Worm (Caenorhabditis elegans) whole organism, L4 larva: ENCODE measurements around the gene sams-5.
"Not testable (repeated sequence)": the region's sequence is repeated elsewhere in the genome, so short reads cannot be mapped to it uniquely, and the experiment has no call there.

Experiments used
- D1046.2 ChIP-seq: fragments of 200-800 bp; sonication (Bioruptor generic); IDR thresholded peaks from 2 replicates; pipeline ENCODE4 v1.3.6; 2022; ENCODE audit warnings: missing genetic modification characterization, missing compliant biosample characterization
- F44E2.7 ChIP-seq: fragments of 200-800 bp; sonication (Bioruptor generic); IDR thresholded peaks from 2 replicates; pipeline ENCODE4 v2.1.2; 2022; ENCODE audit warnings: missing genetic modification characterization, missing compliant biosample characterization
- T20F7.1 ChIP-seq: fragments of 200-800 bp; sonication (Bioruptor generic); optimal IDR thresholded peaks from 2 replicates; lab custom pipeline; 2018; ENCODE audit warnings: mild to moderate bottlenecking, missing genetic modification characterization, missing compliant biosample characterization
- ZK337.2 ChIP-seq: fragments of 200-800 bp; sonication (Bioruptor generic); IDR thresholded peaks from 2 replicates; pipeline ENCODE4 v1.3.6; 2022; ENCODE audit warnings: missing genetic modification reagents, missing genetic modification characterization, missing compliant biosample characterization
- aha-1 ChIP-seq: fragments of 150-350 bp; peaks from one replicate; lab custom pipeline; 2014; ENCODE audit warnings: missing biosample characterization, missing genetic modification characterization
- ama-1 ChIP-seq: fragments of 150-350 bp; optimal IDR thresholded peaks from 2 replicates; lab custom pipeline; 2014; ENCODE audit warnings: inconsistent platforms, mixed read lengths
- ceh-20 ChIP-seq: fragments of 200-800 bp; sonication (Bioruptor generic); IDR thresholded peaks from 2 replicates; pipeline ENCODE4 v1.3.6; 2022; ENCODE audit warnings: missing genetic modification reagents, missing genetic modification characterization, missing compliant biosample characterization
- ceh-44 ChIP-seq: fragments of 200-800 bp; sonication (Bioruptor generic); IDR thresholded peaks from 2 replicates; pipeline ENCODE4 v1.3.6; 2022; ENCODE audit warnings: missing genetic modification reagents, missing genetic modification characterization, missing compliant biosample characterization
- ceh-62 ChIP-seq: sonication (generic microtip); optimal IDR thresholded peaks from 2 replicates; lab custom pipeline; 2017; ENCODE audit warnings: missing biosample characterization, missing genetic modification characterization
- daf-16 ChIP-seq, 3 experiments: sonication (generic microtip); optimal IDR thresholded peaks; 2 replicates each; lab custom pipeline; 2016 to 2017; ENCODE audit warnings: missing genetic modification characterization in 3 of 3, missing genetic modification reagents in 3 of 3, mild to moderate bottlenecking in 2 of 3, missing compliant biosample characterization in 2 of 3, missing biosample characterization in 1 of 3, moderate library complexity in 1 of 3
- dmd-6 ChIP-seq: fragments of 200-800 bp; sonication (Bioruptor generic); IDR thresholded peaks from 2 replicates; pipeline ENCODE4 v1.3.6; 2022; ENCODE audit warnings: missing genetic modification reagents, missing genetic modification characterization, missing compliant biosample characterization
- dmd-8 ChIP-seq: fragments of 200-800 bp; sonication (Bioruptor generic); IDR thresholded peaks from 2 replicates; pipeline ENCODE4 v1.3.6; 2022; ENCODE audit warnings: missing genetic modification characterization, missing compliant biosample characterization
- dve-1 ChIP-seq: sonication (generic microtip); optimal IDR thresholded peaks from 2 replicates; lab custom pipeline; 2017; ENCODE audit warnings: antibody characterized with exemption, mild to moderate bottlenecking, missing genetic modification characterization, missing compliant biosample characterization; ENCODE audit not compliant: insufficient read depth
- egl-27 ChIP-seq: sonication (generic microtip); optimal IDR thresholded peaks from 3 replicates; lab custom pipeline; 2017; ENCODE audit warnings: missing biosample characterization, missing genetic modification reagents, missing genetic modification characterization
- fkh-10 ChIP-seq: fragments of 150-350 bp; optimal IDR thresholded peaks from 2 replicates; lab custom pipeline; 2014; ENCODE audit warnings: missing biosample characterization, missing genetic modification reagents, missing genetic modification characterization
- hlh-30 ChIP-seq: sonication (generic microtip); optimal IDR thresholded peaks from 2 replicates; lab custom pipeline; 2017; ENCODE audit warnings: antibody characterized with exemption, mild to moderate bottlenecking, missing genetic modification characterization, missing compliant biosample characterization; ENCODE audit not compliant: insufficient read depth
- hmg-1.1 ChIP-seq: fragments of 200-800 bp; sonication (Bioruptor generic); IDR thresholded peaks from 2 replicates; pipeline ENCODE4 v1.3.6; 2022; ENCODE audit warnings: missing genetic modification reagents, missing genetic modification characterization, missing compliant biosample characterization
- jun-1 ChIP-seq: fragments of 150-350 bp; optimal IDR thresholded peaks from 2 replicates; lab custom pipeline; 2014; ENCODE audit warnings: missing biosample characterization, missing genetic modification reagents, missing genetic modification characterization
- lin-13 ChIP-seq: fragments of 150-350 bp; optimal IDR thresholded peaks from 2 replicates; lab custom pipeline; 2014; ENCODE audit warnings: missing biosample characterization, missing genetic modification reagents, missing genetic modification characterization
- lin-38 ChIP-seq: fragments of 200-800 bp; sonication (Bioruptor generic); IDR thresholded peaks from 2 replicates; pipeline ENCODE4 v1.3.6; 2022; ENCODE audit warnings: missing genetic modification reagents, missing genetic modification characterization, missing compliant biosample characterization
- lsy-2 ChIP-seq, 2 experiments: fragments of 150-350 bp in 1 of 2; sonication (generic microtip) in 1 of 2; optimal IDR thresholded peaks; 2 replicates each; lab custom pipeline; 2014 to 2017; ENCODE audit warnings: missing biosample characterization in 2 of 2, missing genetic modification characterization in 2 of 2
- madf-9 ChIP-seq: fragments of 200-800 bp; sonication (Bioruptor generic); conservative IDR thresholded peaks from 2 replicates; pipeline ENCODE4 v1.3.6; 2022; ENCODE audit warnings: missing genetic modification reagents, missing genetic modification characterization, missing compliant biosample characterization
- mdt-29 ChIP-seq: fragments of 200-800 bp; sonication (Bioruptor generic); IDR thresholded peaks from 2 replicates; pipeline ENCODE4 v1.3.6; 2022; ENCODE audit warnings: missing genetic modification reagents, missing genetic modification characterization, missing compliant biosample characterization
- mxl-3 ChIP-seq: fragments of 200-800 bp; sonication (Bioruptor generic); optimal IDR thresholded peaks from 2 replicates; lab custom pipeline; 2018; ENCODE audit warnings: mild to moderate bottlenecking, missing genetic modification characterization, missing compliant biosample characterization
- nhr-102 ChIP-seq: sonication (generic microtip); optimal IDR thresholded peaks from 2 replicates; lab custom pipeline; 2016; ENCODE audit warnings: mild to moderate bottlenecking, missing genetic modification characterization, moderate library complexity, missing compliant biosample characterization
- nhr-11 ChIP-seq: fragments of 150-350 bp; optimal IDR thresholded peaks from 2 replicates; lab custom pipeline; 2014; ENCODE audit warnings: missing biosample characterization, missing genetic modification characterization
- nhr-28 ChIP-seq: fragments of 150-350 bp; optimal IDR thresholded peaks from 2 replicates; lab custom pipeline; 2014; ENCODE audit warnings: missing biosample characterization, missing genetic modification characterization
- nhr-48 ChIP-seq: sonication (generic microtip); optimal IDR thresholded peaks from 2 replicates; lab custom pipeline; 2016; ENCODE audit warnings: mild to moderate bottlenecking, missing genetic modification characterization, missing compliant biosample characterization
- pqm-1 ChIP-seq: sonication (generic microtip); optimal IDR thresholded peaks from 2 replicates; lab custom pipeline; 2017; ENCODE audit warnings: missing biosample characterization, missing genetic modification characterization
- rbr-2 ChIP-seq: sonication (generic microtip); optimal IDR thresholded peaks from 2 replicates; lab custom pipeline; 2016; ENCODE audit warnings: missing genotype, missing genetic modification characterization, missing compliant biosample characterization
- saeg-2 ChIP-seq: fragments of 200-800 bp; sonication (Bioruptor generic); IDR thresholded peaks from 2 replicates; pipeline ENCODE4 v1.3.6; 2022; ENCODE audit warnings: missing genetic modification reagents, missing genetic modification characterization, missing compliant biosample characterization
- skn-1 ChIP-seq: fragments of 150-350 bp; optimal IDR thresholded peaks from 2 replicates; lab custom pipeline; 2014; ENCODE audit warnings: missing biosample characterization, missing genetic modification characterization
- spr-1 ChIP-seq: sonication (generic microtip); optimal IDR thresholded peaks from 2 replicates; lab custom pipeline; 2016; ENCODE audit warnings: mild to moderate bottlenecking, missing genetic modification characterization, missing compliant biosample characterization
- unc-62 ChIP-seq, 3 experiments: fragments of 150-350 bp in 1 of 3; sonication (generic microtip); optimal IDR thresholded peaks in 2 of 3; peaks in 1 of 3; 1 replicate in 1 of 3; 2 replicates in 2 of 3; lab custom pipeline; 2014 to 2017; ENCODE audit warnings: missing biosample characterization in 3 of 3, missing genetic modification characterization in 3 of 3, missing genetic modification reagents in 3 of 3, missing genotype in 1 of 3
- zag-1 ChIP-seq: fragments of 150-350 bp; optimal IDR thresholded peaks from 2 replicates; lab custom pipeline; 2014; ENCODE audit warnings: missing biosample characterization, missing genetic modification characterization
- ztf-11 ChIP-seq: fragments of 150-350 bp; optimal IDR thresholded peaks from 2 replicates; lab custom pipeline; 2014; ENCODE audit warnings: missing biosample characterization, missing genetic modification characterization
- ztf-7 ChIP-seq: fragments of 150-350 bp; optimal IDR thresholded peaks from 2 replicates; lab custom pipeline; 2014; ENCODE audit warnings: missing biosample characterization, missing genetic modification characterization

The sams-5 gene

DNA sequence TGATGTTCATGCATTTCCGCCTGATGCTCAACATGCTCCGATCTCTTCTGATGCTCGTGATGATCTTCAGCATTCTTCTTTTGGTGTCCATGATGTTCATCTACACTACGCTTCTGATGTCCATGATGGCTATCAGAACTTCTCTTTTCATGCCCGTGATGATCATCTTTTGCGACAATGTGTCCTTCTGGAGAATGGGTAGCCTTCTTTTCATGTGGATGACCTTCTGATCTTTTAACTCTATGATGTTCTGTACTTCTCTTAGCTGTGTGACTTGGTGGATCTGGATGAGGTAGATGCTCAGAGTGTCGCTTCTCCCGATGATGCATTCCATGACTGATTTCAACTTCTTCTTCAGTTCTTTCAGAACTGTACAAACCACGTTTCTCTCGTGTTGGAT is 20.4 kb downstream of the sams-5 start:
- TF ChIP-seq unc-62 (GFP tag; optimal IDR thresholded peaks at IDR 0.05 in 1 of 2; lab: Kevin White, UChicago) (peak in 1 of 2 experiments; percentile 90), unc-62 (tag; optimal IDR thresholded peaks at IDR 0.05; lab: Kevin White, UChicago) (no peak), dmd-8 (no peak)

DNA sequence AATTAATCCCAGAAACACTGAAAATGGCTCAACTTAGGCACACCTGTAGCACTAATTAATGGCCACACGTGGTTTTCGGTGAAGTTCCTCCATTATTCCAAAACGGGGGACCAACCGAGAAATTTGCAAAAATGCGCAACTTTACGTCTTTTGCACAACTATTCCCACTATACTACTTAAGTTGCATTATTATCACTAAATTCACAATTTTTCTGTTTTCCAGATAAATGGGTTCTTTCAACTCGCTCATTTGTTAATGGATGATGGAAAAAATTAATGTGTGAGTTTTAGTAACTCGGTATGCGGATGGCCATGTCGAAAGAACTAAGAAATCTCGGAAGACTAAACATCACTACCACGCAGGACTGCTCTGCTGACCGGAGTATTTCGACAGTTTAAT is 24.7 kb downstream of the sams-5 start, which contains the start of gene T13A10.64:
TSS of gene T13A10.64 (plus strand) at position 301 of the 400 bp plus-strand sequence.
- TF ChIP-seq skn-1 (tag; lab: Kevin White, UChicago) (no peak), jun-1 (tag; lab: Kevin White, UChicago) (no peak), egl-27 (no peak), nhr-102 (tag; lab: Kevin White, UChicago) (no peak), zag-1 (tag; lab: Kevin White, UChicago) (no peak), D1046.2 (no peak), mdt-29 (GFP tag; lab: Robert Waterston, UW) (no peak), lin-38 (GFP tag; lab: Robert Waterston, UW) (no peak), nhr-48 (tag; lab: Kevin White, UChicago) (no peak), aha-1 (no peak)

DNA sequence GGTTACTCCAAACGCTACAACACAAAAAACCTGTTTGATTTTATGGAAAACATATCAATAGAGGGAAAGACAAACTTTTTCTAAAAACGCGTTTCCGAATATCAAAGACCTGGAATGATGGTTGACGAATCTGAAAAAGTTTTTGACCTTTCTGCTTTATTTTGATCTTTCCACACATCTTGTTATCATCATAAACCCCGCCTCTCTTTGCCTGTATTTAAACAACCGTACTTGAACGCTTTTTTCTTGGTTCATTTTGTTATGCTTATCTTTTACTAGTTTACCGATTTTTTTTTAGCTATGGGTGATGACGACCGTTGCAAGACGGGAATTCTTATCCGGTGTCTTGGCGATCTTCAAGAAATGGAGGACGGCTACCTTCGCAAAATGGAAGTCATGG is 26.3 kb downstream of the sams-5 start, which contains the start of gene T13A10.2:
TSS of gene T13A10.2 (plus strand) at position 301 of the 400 bp plus-strand sequence.
- not testable (repeated sequence) for TF ChIP-seq ztf-7 (tag; lab: Kevin White, UChicago); lin-13; ztf-11 (tag; lab: Kevin White, UChicago)

DNA sequence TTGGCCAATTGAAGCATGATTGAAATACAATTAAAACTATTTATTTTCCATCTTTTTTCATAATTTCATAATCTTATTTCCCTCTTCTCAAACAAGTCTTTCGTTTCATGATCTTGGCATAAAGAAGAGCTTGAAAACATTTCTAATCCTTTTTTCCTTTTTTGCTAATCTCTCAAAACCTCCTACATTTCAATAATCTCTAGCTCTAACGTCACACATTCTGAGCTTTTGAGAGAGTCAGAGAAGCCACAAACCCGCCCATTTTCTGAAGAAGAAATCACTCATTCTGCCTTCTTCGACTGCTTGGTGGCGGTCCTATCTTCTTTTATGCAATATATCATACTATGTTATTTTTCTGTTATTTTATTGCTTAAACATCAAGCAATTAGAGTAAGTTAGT is 29.7 kb downstream of the sams-5 start, which contains the start of gene F58F9.1:
TSS of gene F58F9.1 (plus strand) at position 251 of the 400 bp plus-strand sequence.
- no peak for TF ChIP-seq lsy-2 (tag; optimal IDR thresholded peaks at IDR 0.05; lab: Kevin White, UChicago)
- peak in 1 of 2 experiments; percentile 16 for TF ChIP-seq unc-62 (GFP tag; optimal IDR thresholded peaks at IDR 0.05 in 1 of 2; lab: Kevin White, UChicago)
- TF ChIP-seq unc-62 (tag; optimal IDR thresholded peaks at IDR 0.05; lab: Kevin White, UChicago): no peak
- no peak for TF ChIP-seq mdt-29 (GFP tag; lab: Robert Waterston, UW)
- TF ChIP-seq rbr-2 (tag; lab: Kevin White, UChicago): no peak
- no peak for TF ChIP-seq ZK337.2 (GFP tag; lab: Robert Waterston, UW)
- no peak for TF ChIP-seq hmg-1.1 (GFP tag; lab: Robert Waterston, UW)
- no peak for TF ChIP-seq ama-1 (lab: Kevin White, UChicago)
- TF ChIP-seq ceh-20 (GFP tag; lab: Robert Waterston, UW): no peak
- no peak for TF ChIP-seq saeg-2 (GFP tag; lab: Robert Waterston, UW)
- TF ChIP-seq nhr-28 (tag; lab: Kevin White, UChicago): no peak
- peak; percentile 6 for TF ChIP-seq hlh-30 (tag; lab: Kevin White, UChicago)
- peak; percentile 44 for TF ChIP-seq aha-1
- no peak for TF ChIP-seq nhr-11 (tag; lab: Kevin White, UChicago)
- TF ChIP-seq madf-9 (GFP tag; lab: Robert Waterston, UW): no peak
- TF ChIP-seq fkh-10 (GFP tag; lab: Kevin White, UChicago): no peak
- TF ChIP-seq ceh-44 (GFP tag; lab: Robert Waterston, UW): no peak
- TF ChIP-seq T20F7.1 (GFP tag; lab: Kevin White, UChicago): no peak

DNA sequence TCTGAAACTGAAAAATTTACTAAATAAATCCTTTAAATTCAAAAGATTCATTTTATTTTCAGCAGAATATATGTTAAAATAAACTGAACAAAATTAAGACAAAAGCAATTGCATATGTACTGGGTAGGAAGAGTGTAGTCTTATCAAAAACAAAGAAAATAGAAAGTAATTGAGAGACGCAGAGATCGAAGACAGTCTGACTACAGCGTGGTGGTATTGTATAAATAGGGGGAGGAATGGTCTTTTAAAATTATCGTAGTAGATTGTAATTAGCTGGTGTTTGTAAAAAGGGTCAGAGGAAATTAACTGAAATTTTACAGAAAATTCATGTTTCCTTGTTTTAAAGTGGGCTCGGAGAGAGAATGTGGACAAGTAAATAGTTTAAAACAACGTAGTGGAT is 30.8 kb downstream of the sams-5 start, which contains the start of gene acox-3:
TSS of gene acox-3 (minus strand) at position 7 of the 400 bp plus-strand sequence.
- TF ChIP-seq ceh-62 (tag; lab: Kevin White, UChicago): no peak
- no peak for TF ChIP-seq F44E2.7 (GFP tag; lab: Robert Waterston, UW)
- TF ChIP-seq dmd-6: 0 out of 2 replicates have a peak, but pooled peaks have one; percentile 13
- TF ChIP-seq hlh-30 (tag; lab: Kevin White, UChicago): no peak
- TF ChIP-seq mxl-3 (GFP tag; lab: Kevin White, UChicago): no peak
- no peak for TF ChIP-seq spr-1 (tag; lab: Kevin White, UChicago)
- TF ChIP-seq daf-16 (GFP tag; optimal IDR thresholded peaks at IDR 0.05; lab: Kevin White, UChicago): no peak
- peak; percentile 88 for TF ChIP-seq daf-16 (tag; optimal IDR thresholded peaks at IDR 0.05; lab: Kevin White, UChicago)
- no peak for TF ChIP-seq rbr-2 (tag; lab: Kevin White, UChicago)
- peak; percentile 53 for TF ChIP-seq pqm-1
- TF ChIP-seq dve-1: peak; percentile 40
- peak; percentile 66 for TF ChIP-seq nhr-28 (tag; lab: Kevin White, UChicago)
